Worm (Caenorhabditis elegans): ENCODE data around the gene nhr-99.

Gene nhr-99

DNA sequence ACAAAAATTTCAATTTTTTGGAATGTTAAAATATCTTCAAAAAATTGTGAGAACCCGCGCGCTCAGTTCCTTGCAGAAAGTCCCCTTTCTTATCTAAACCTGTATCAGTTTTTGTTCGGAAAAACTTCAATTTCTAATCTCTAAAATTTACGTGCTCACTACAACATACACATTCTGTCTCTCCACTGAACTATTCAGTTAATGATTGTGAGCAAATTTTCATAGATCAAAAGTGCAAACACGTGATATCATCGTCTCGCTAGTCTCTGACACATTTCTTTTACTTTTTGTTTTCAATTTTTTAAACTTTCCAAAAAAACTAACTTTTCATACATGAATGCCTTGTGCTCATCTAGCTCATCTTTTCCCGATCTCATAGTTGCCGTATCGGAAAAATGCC lies 15.1 kb upstream of the nhr-99 start, which contains the start of gene nhr-203:
Gene nhr-203 (plus strand): TSS at position 332 of the 400 bp plus-strand sequence.
- TF ChIP-seq ceh-88 (GFP tag; IDR thresholded peaks at IDR 0.05) (no peak), ets-5 (GFP tag; IDR thresholded peaks at IDR 0.05) (no peak), nhr-237 (tag; optimal IDR thresholded peaks at IDR 0.05) (no peak), tbx-2 (tag; optimal IDR thresholded peaks at IDR 0.05) (no peak), lin-35 (GFP tag; optimal IDR thresholded peaks at IDR 0.05) (peak in 1 of 2 experiments; percentile 39), swsn-7 (tag; optimal IDR thresholded peaks at IDR 0.05) (no peak), lin-39 (tag; optimal IDR thresholded peaks at IDR 0.05) (no peak), mef-2 (tag; optimal IDR thresholded peaks at IDR 0.05) (no peak), fkh-4 (tag; optimal IDR thresholded peaks at IDR 0.05; ENCODE audit: borderline replicate concordance) (no peak), nhr-71 (tag; optimal IDR thresholded peaks at IDR 0.05) (peak; percentile 43), efl-3 (GFP tag; optimal IDR thresholded peaks at IDR 0.05) (no peak), nhr-90 (tag; optimal IDR thresholded peaks at IDR 0.05; ENCODE audit: poor library complexity) (peak; percentile 4), alr-1 (tag; optimal IDR thresholded peaks at IDR 0.05; ENCODE audit: borderline replicate concordance) (no peak), elt-2 (tag; optimal IDR thresholded peaks at IDR 0.05) (peak; percentile 83), irx-1 (tag; optimal IDR thresholded peaks at IDR 0.05) (no peak), nhr-84 (tag; optimal IDR thresholded peaks at IDR 0.05) (no peak), nhr-20 (tag; optimal IDR thresholded peaks at IDR 0.05) (peak; percentile 48), sox-4 (tag; optimal IDR thresholded peaks at IDR 0.05) (no peak), nhr-19 (GFP tag; conservative IDR thresholded peaks at IDR 0.05) (no peak), pqm-1 (tag; optimal IDR thresholded peaks at IDR 0.05) (no peak), lir-3 (tag; optimal IDR thresholded peaks at IDR 0.05; ENCODE audit: poor library complexity) (no peak), jun-1 (tag; optimal IDR thresholded peaks at IDR 0.05) (no peak)

DNA sequence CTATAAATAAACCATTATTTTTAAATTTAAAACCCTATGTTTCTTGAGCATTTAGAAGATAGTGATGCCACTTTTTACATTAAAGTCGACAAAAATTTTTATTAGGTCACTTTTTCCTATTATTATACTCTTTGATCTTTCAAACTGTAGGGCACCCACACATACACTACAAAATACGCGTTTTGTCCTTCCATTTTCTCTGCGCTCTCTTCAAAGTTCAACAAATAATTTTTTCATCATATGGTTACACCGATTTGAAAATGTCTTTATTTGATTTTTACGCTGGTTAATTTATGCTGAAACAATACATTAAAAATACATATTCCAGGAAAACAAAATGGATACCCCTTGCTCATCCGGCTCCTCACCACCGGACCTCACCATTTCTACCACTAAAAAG lies 12.3 kb upstream of the nhr-99 start, which contains the start of gene nhr-202:
Gene nhr-202 (plus strand): TSS at position 326 of the 400 bp plus-strand sequence.
- TF ChIP-seq ztf-11 (tag; optimal IDR thresholded peaks at IDR 0.05) = no peak
- TF ChIP-seq C04F5.9 (tag; optimal IDR thresholded peaks at IDR 0.05) = no peak
- TF ChIP-seq nhr-12 (tag; optimal IDR thresholded peaks at IDR 0.05) = no peak
- no peak for TF ChIP-seq ceh-90 (tag; optimal IDR thresholded peaks at IDR 0.05)
- TF ChIP-seq aly-2 (tag; optimal IDR thresholded peaks at IDR 0.05) = no peak
- TF ChIP-seq Y116A8C.19 (tag; optimal IDR thresholded peaks at IDR 0.05; ENCODE audit: borderline replicate concordance) = no peak
- TF ChIP-seq snu-23 (GFP tag; optimal IDR thresholded peaks at IDR 0.05) = peak; percentile 29
- no peak for TF ChIP-seq lin-39 (tag; optimal IDR thresholded peaks at IDR 0.05)
- TF ChIP-seq mab-9 (GFP tag; IDR thresholded peaks at IDR 0.05) = no peak
- TF ChIP-seq nhr-47 (tag; optimal IDR thresholded peaks at IDR 0.05) = no peak
- no peak for TF ChIP-seq ztf-4 (tag; optimal IDR thresholded peaks at IDR 0.05)
- TF ChIP-seq grh-1 (GFP tag; IDR thresholded peaks at IDR 0.05) = no peak
- no peak for TF ChIP-seq xbp-1 (tag; optimal IDR thresholded peaks at IDR 0.05)
- TF ChIP-seq tbx-2 (tag; optimal IDR thresholded peaks at IDR 0.05) = no peak
- no peak for TF ChIP-seq nhr-19 (GFP tag; conservative IDR thresholded peaks at IDR 0.05)
- TF ChIP-seq unc-130 (tag; optimal IDR thresholded peaks at IDR 0.05) = no peak
- TF ChIP-seq lin-35 (GFP tag; optimal IDR thresholded peaks at IDR 0.05) = peak in 1 of 2 experiments; percentile 11
- TF ChIP-seq alr-1 (tag; optimal IDR thresholded peaks at IDR 0.05; ENCODE audit: borderline replicate concordance) = no peak
- peak; percentile 24 for TF ChIP-seq elt-2 (tag; optimal IDR thresholded peaks at IDR 0.05)
- TF ChIP-seq zag-1 (tag; optimal IDR thresholded peaks at IDR 0.05) = no peak
- TF ChIP-seq mef-2 (tag; optimal IDR thresholded peaks at IDR 0.05) = no peak
- peak in 1 of 2 experiments; percentile 5 for TF ChIP-seq lsy-2 (tag; optimal IDR thresholded peaks at IDR 0.05)
- TF ChIP-seq mep-1 (tag; optimal IDR thresholded peaks at IDR 0.05) = peak; percentile 25
- TF ChIP-seq jun-1 (tag; optimal IDR thresholded peaks at IDR 0.05) = no peak
- TF ChIP-seq fos-1 (tag; optimal IDR thresholded peaks at IDR 0.05) = no peak
- no peak for TF ChIP-seq snpc-4 (tag; optimal IDR thresholded peaks at IDR 0.05)
- no peak for TF ChIP-seq unc-62 (GFP tag; optimal IDR thresholded peaks at IDR 0.05)
- TF ChIP-seq fkh-8 (tag; optimal IDR thresholded peaks at IDR 0.05) = no peak
- TF ChIP-seq unc-86 (tag; optimal IDR thresholded peaks at IDR 0.05) = no peak
- TF ChIP-seq sptf-1 (tag; optimal IDR thresholded peaks at IDR 0.05) = no peak
- peak; percentile 66 for TF ChIP-seq nhr-20 (tag; optimal IDR thresholded peaks at IDR 0.05)
- TF ChIP-seq lin-15B (tag; optimal IDR thresholded peaks at IDR 0.05) = no peak
- no peak for TF ChIP-seq nhr-84 (tag; optimal IDR thresholded peaks at IDR 0.05)
- no peak for TF ChIP-seq C34B4.2 (tag; optimal IDR thresholded peaks at IDR 0.05)
- TF ChIP-seq sup-37 (GFP tag; optimal IDR thresholded peaks at IDR 0.05) = no peak
- peak; percentile 39 for TF ChIP-seq nhr-71 (tag; optimal IDR thresholded peaks at IDR 0.05)
- no peak for TF ChIP-seq tlp-1 (tag; optimal IDR thresholded peaks at IDR 0.05)
- TF ChIP-seq nhr-237 (tag; optimal IDR thresholded peaks at IDR 0.05) = no peak
- TF ChIP-seq skn-1 (tag; optimal IDR thresholded peaks at IDR 0.05) = no peak
- TF ChIP-seq elt-3 (tag; optimal IDR thresholded peaks at IDR 0.05) = no peak
- TF ChIP-seq efl-3 (GFP tag; optimal IDR thresholded peaks at IDR 0.05) = no peak
- no peak for TF ChIP-seq aha-1 (tag; optimal IDR thresholded peaks at IDR 0.05)

Data from whole organism, L1 larva.